Worm (Caenorhabditis elegans) whole organism, mixed stage, embryonic: Measurements from ENCODE around the gene C27D6.15.

Experiments used
- nhr-12 ChIP-seq: fragments of 150-350 bp; optimal IDR thresholded peaks from 2 replicates; lab custom pipeline; 2014; ENCODE audit warnings: missing biosample characterization, missing genetic modification characterization
- unc-62 ChIP-seq: fragments of 150-350 bp; optimal IDR thresholded peaks from 2 replicates; lab custom pipeline; 2014; ENCODE audit warnings: missing biosample characterization, missing genetic modification reagents, missing genetic modification characterization

ce11 chrII:5177902-5178301, 6.2 kb downstream of the C27D6.15 start, which contains the start of gene C27D6.12:
- TF ChIP-seq unc-62 (GFP tag; lab: Kevin White, UChicago) (no peak), nhr-12 (tag; lab: Kevin White, UChicago) (no peak)
